Worm (Caenorhabditis elegans) whole organism, mixed stage, embryonic: ENCODE data around the gene Y43F8C.11.

Experiments used
- mab-5 ChIP-seq: fragments of 150-350 bp; optimal IDR thresholded peaks from 2 replicates; lab custom pipeline; 2014; ENCODE audit warnings: missing biosample characterization, missing genetic modification characterization
- mls-2 ChIP-seq: sonication (generic microtip); optimal IDR thresholded peaks from 2 replicates; lab custom pipeline; 2016; ENCODE audit warnings: mild to moderate bottlenecking, missing genetic modification characterization, moderate library complexity, missing compliant biosample characterization
- pha-4 ChIP-seq: fragments of 150-350 bp; optimal IDR thresholded peaks from 2 replicates; lab custom pipeline; 2018; ENCODE audit warnings: missing biosample characterization, missing genetic modification reagents, missing genetic modification characterization
- snpc-4 ChIP-seq: fragments of 150-350 bp; optimal IDR thresholded peaks from 2 replicates; lab custom pipeline; 2014; ENCODE audit warnings: missing biosample characterization, missing genetic modification characterization

ce11 chrV:19630569-19630968 is 39.5 kb upstream of the Y43F8C.11 start:
- no peak for TF ChIP-seq pha-4 (tag; lab: Kevin White, UChicago)
- TF ChIP-seq mab-5 = no peak
- no peak for TF ChIP-seq snpc-4 (tag; lab: Kevin White, UChicago)
- peak; percentile 22 for TF ChIP-seq mls-2 (tag; lab: Kevin White, UChicago)
